Worm (Caenorhabditis elegans) whole organism, mixed stage, embryonic: ENCODE measurements around the gene nlp-70.
"Not testable (repeated sequence)": the region's sequence is repeated elsewhere in the genome, so short reads cannot be mapped to it uniquely, and the experiment has no call there.

Experiments used
- cnd-1 ChIP-seq: fragments of 200-800 bp; sonication (Bioruptor generic); optimal IDR thresholded peaks from 2 replicates; lab custom pipeline; 2018; ENCODE audit warnings: mild to moderate bottlenecking, missing genetic modification characterization, missing compliant biosample characterization
- elt-1 ChIP-seq: sonication (generic microtip); optimal IDR thresholded peaks from 2 replicates; lab custom pipeline; 2017; ENCODE audit warnings: missing genetic modification characterization, mild to moderate bottlenecking, missing compliant biosample characterization, antibody characterized with exemption, moderate library complexity, borderline replicate concordance; ENCODE audit not compliant: insufficient read depth
- lin-13 ChIP-seq: fragments of 150-350 bp; optimal IDR thresholded peaks from 2 replicates; lab custom pipeline; 2014; ENCODE audit warnings: missing biosample characterization, missing genetic modification characterization
- mep-1 ChIP-seq: fragments of 150-350 bp; optimal IDR thresholded peaks from 2 replicates; lab custom pipeline; 2017; ENCODE audit warnings: missing biosample characterization, missing genetic modification reagents, missing genetic modification characterization, inconsistent platforms
- nhr-2 ChIP-seq: fragments of 150-350 bp; optimal IDR thresholded peaks from 2 replicates; lab custom pipeline; 2014; ENCODE audit warnings: missing biosample characterization, missing genetic modification characterization
- unc-62 ChIP-seq: fragments of 150-350 bp; optimal IDR thresholded peaks from 2 replicates; lab custom pipeline; 2014; ENCODE audit warnings: missing biosample characterization, missing genetic modification reagents, missing genetic modification characterization
- zip-8 ChIP-seq: fragments of 150-350 bp; optimal IDR thresholded peaks from 2 replicates; lab custom pipeline; 2014; ENCODE audit warnings: missing biosample characterization, missing genetic modification characterization

ce11 chrV:265062-265963, 7.4 kb downstream of the nlp-70 start:
- TF ChIP-seq unc-62 (GFP tag; lab: Kevin White, UChicago), result peak; percentile 47
- not testable (repeated sequence) for TF ChIP-seq lin-13 (tag; lab: Kevin White, UChicago); zip-8 (tag; lab: Kevin White, UChicago); cnd-1 (tag; lab: Kevin White, UChicago); elt-1; mep-1 (tag; lab: Kevin White, UChicago)
- peak; percentile 54 for TF ChIP-seq nhr-2 (tag; lab: Kevin White, UChicago)
